Worm (Caenorhabditis elegans) whole organism, L1 larva: ENCODE measurements around the gene C35A5.6.
A peak's percentile ranks its signal among the peaks of the same experiment; 100 is the strongest.

Source experiments
- C04F5.9 ChIP-seq: sonication (generic microtip); optimal IDR thresholded peaks from 2 replicates; lab custom pipeline; 2016; ENCODE audit warnings: missing genetic modification characterization, missing compliant biosample characterization
- C16A3.4 ChIP-seq: fragments of 150-350 bp; optimal IDR thresholded peaks from 2 replicates; lab custom pipeline; 2014; ENCODE audit warnings: missing biosample characterization, missing genetic modification characterization
- C34B4.2 ChIP-seq: sonication (generic microtip); optimal IDR thresholded peaks from 2 replicates; lab custom pipeline; 2017; ENCODE audit warnings: mild to moderate bottlenecking, missing genetic modification characterization, missing compliant biosample characterization
- F16B12.6 ChIP-seq: fragments of 150-350 bp; optimal IDR thresholded peaks from 2 replicates; lab custom pipeline; 2014; ENCODE audit warnings: missing biosample characterization, missing genetic modification characterization
- aly-2 ChIP-seq: fragments of 150-350 bp; optimal IDR thresholded peaks from 2 replicates; lab custom pipeline; 2014; ENCODE audit warnings: missing biosample characterization, missing genetic modification characterization
- blmp-1 ChIP-seq: fragments of 150-350 bp; optimal IDR thresholded peaks from 2 replicates; lab custom pipeline; 2014; ENCODE audit warnings: missing biosample characterization, missing genetic modification characterization
- ceh-82 ChIP-seq, 3 experiments: fragments of 150-350 bp in 1 of 3; sonication (generic microtip) in 2 of 3; optimal IDR thresholded peaks; 2 replicates each; lab custom pipeline; 2014 to 2017; ENCODE audit warnings: missing biosample characterization in 3 of 3, missing genetic modification characterization in 3 of 3
- ceh-88 ChIP-seq: fragments of 200-800 bp; sonication (Bioruptor generic); IDR thresholded peaks from 2 replicates; pipeline ENCODE4 v1.3.6; 2022; ENCODE audit warnings: missing genetic modification characterization, missing compliant biosample characterization
- ceh-90 ChIP-seq: sonication (generic microtip); optimal IDR thresholded peaks from 2 replicates; lab custom pipeline; 2016; ENCODE audit warnings: missing genetic modification characterization, missing compliant biosample characterization
- dsc-1 ChIP-seq: sonication (generic microtip); optimal IDR thresholded peaks from 2 replicates; lab custom pipeline; 2016; ENCODE audit warnings: mild to moderate bottlenecking, missing genetic modification characterization, missing compliant biosample characterization
- efl-1 ChIP-seq, 4 experiments: fragments of 150-350 bp; optimal IDR thresholded peaks in 3 of 4; peaks in 1 of 4; 1 replicate in 1 of 4; 2 replicates in 3 of 4; lab custom pipeline; 2014; ENCODE audit warnings: missing biosample characterization in 2 of 4, missing genetic modification characterization in 2 of 4, missing genetic modification reagents in 2 of 4
- elt-3 ChIP-seq, 6 experiments: fragments of 150-350 bp in 1 of 6; sonication (generic microtip); optimal IDR thresholded peaks; 2 replicates each; lab custom pipeline; 2017 to 2018; ENCODE audit warnings: missing biosample characterization in 6 of 6, missing genetic modification characterization in 6 of 6, inconsistent platforms in 1 of 6
- grh-1 ChIP-seq: fragments of 200-800 bp; sonication (Bioruptor generic); IDR thresholded peaks from 2 replicates; pipeline ENCODE4 v1.3.6; 2022; ENCODE audit warnings: missing genetic modification reagents, missing genetic modification characterization, missing compliant biosample characterization
- hlh-4 ChIP-seq: sonication (generic microtip); optimal IDR thresholded peaks from 2 replicates; lab custom pipeline; 2016; ENCODE audit warnings: mild to moderate bottlenecking, missing genetic modification characterization, missing compliant biosample characterization
- hpl-2 ChIP-seq: fragments of 150-350 bp; optimal IDR thresholded peaks from 2 replicates; lab custom pipeline; 2014; ENCODE audit warnings: missing biosample characterization, missing genetic modification reagents, missing genetic modification characterization
- isw-1 ChIP-seq: fragments of 200-800 bp; sonication (Bioruptor generic); IDR thresholded peaks from 2 replicates; pipeline ENCODE4 v1.3.6; 2022; ENCODE audit warnings: missing genetic modification characterization, missing compliant biosample characterization
- lin-14 ChIP-seq: fragments of 200-800 bp; sonication (Bioruptor generic); optimal IDR thresholded peaks from 2 replicates; lab custom pipeline; 2018; ENCODE audit warnings: mild to moderate bottlenecking, missing genetic modification characterization, moderate library complexity, missing compliant biosample characterization
- lin-39 ChIP-seq: fragments of 150-350 bp; optimal IDR thresholded peaks from 2 replicates; lab custom pipeline; 2014; ENCODE audit warnings: missing biosample characterization, missing genetic modification reagents, missing genetic modification characterization
- lsy-2 ChIP-seq, 2 experiments: fragments of 150-350 bp; optimal IDR thresholded peaks; 2 replicates each; lab custom pipeline; 2014; ENCODE audit warnings: missing biosample characterization in 2 of 2, missing genetic modification characterization in 2 of 2
- mdl-1 ChIP-seq, 2 experiments: fragments of 150-350 bp; optimal IDR thresholded peaks; 2 replicates each; lab custom pipeline; 2014 to 2017; ENCODE audit warnings: missing biosample characterization in 2 of 2, missing genetic modification characterization in 2 of 2, inconsistent platforms in 1 of 2
- mep-1 ChIP-seq: fragments of 150-350 bp; optimal IDR thresholded peaks from 2 replicates; lab custom pipeline; 2014; ENCODE audit warnings: missing biosample characterization, missing genetic modification characterization
- nhr-11 ChIP-seq: fragments of 150-350 bp; optimal IDR thresholded peaks from 2 replicates; lab custom pipeline; 2014; ENCODE audit warnings: missing biosample characterization, missing genetic modification characterization
- nhr-12 ChIP-seq: sonication (generic microtip); optimal IDR thresholded peaks from 2 replicates; lab custom pipeline; 2017; ENCODE audit warnings: missing biosample characterization, missing genetic modification characterization
- nhr-19 ChIP-seq: fragments of 200-800 bp; sonication (Bioruptor generic); conservative IDR thresholded peaks from 2 replicates; pipeline ENCODE4 v1.3.6; 2022; ENCODE audit warnings: missing genetic modification characterization, missing compliant biosample characterization
- nhr-20 ChIP-seq: sonication (generic microtip); optimal IDR thresholded peaks from 2 replicates; lab custom pipeline; 2016; ENCODE audit warnings: mild to moderate bottlenecking, missing genetic modification characterization, missing compliant biosample characterization
- nhr-71 ChIP-seq: sonication (generic microtip); optimal IDR thresholded peaks from 2 replicates; lab custom pipeline; 2016; ENCODE audit warnings: mild to moderate bottlenecking, missing genetic modification characterization, moderate library complexity, missing compliant biosample characterization
- nhr-85 ChIP-seq: sonication (generic microtip); peaks from one replicate; lab custom pipeline; 2016; ENCODE audit warnings: missing genetic modification characterization, inconsistent platforms, missing compliant biosample characterization
- nhr-90 ChIP-seq: sonication (generic microtip); optimal IDR thresholded peaks from 2 replicates; lab custom pipeline; 2016; ENCODE audit warnings: mild to moderate bottlenecking, missing genetic modification characterization, missing compliant biosample characterization; ENCODE audit not compliant: poor library complexity
- pax-3 ChIP-seq: fragments of 200-800 bp; sonication (Bioruptor generic); optimal IDR thresholded peaks from 2 replicates; lab custom pipeline; 2018; ENCODE audit warnings: mild to moderate bottlenecking, missing genetic modification characterization, moderate library complexity, missing compliant biosample characterization
- rnt-1 ChIP-seq: sonication (generic microtip); optimal IDR thresholded peaks from 2 replicates; lab custom pipeline; 2016; ENCODE audit warnings: mild to moderate bottlenecking, missing genetic modification characterization, moderate library complexity, missing compliant biosample characterization
- skn-1 ChIP-seq: fragments of 150-350 bp; optimal IDR thresholded peaks from 2 replicates; lab custom pipeline; 2014; ENCODE audit warnings: missing biosample characterization, missing genetic modification characterization
- snpc-4 ChIP-seq: fragments of 150-350 bp; optimal IDR thresholded peaks from 2 replicates; lab custom pipeline; 2014; ENCODE audit warnings: missing biosample characterization, missing genetic modification characterization
- snu-23 ChIP-seq: sonication (generic microtip); optimal IDR thresholded peaks from 2 replicates; lab custom pipeline; 2016; ENCODE audit warnings: missing genetic modification characterization, missing compliant biosample characterization
- sptf-1 ChIP-seq: fragments of 150-350 bp; optimal IDR thresholded peaks from 2 replicates; lab custom pipeline; 2014; ENCODE audit warnings: missing biosample characterization, missing genetic modification characterization
- sup-37 ChIP-seq: fragments of 200-800 bp; sonication (Bioruptor generic); optimal IDR thresholded peaks from 2 replicates; lab custom pipeline; 2018; ENCODE audit warnings: mild to moderate bottlenecking, missing genetic modification characterization, missing compliant biosample characterization
- tbx-2 ChIP-seq: sonication (generic microtip); optimal IDR thresholded peaks from 2 replicates; lab custom pipeline; 2016; ENCODE audit warnings: missing genetic modification characterization, missing compliant biosample characterization
- tlp-1 ChIP-seq: fragments of 150-350 bp; optimal IDR thresholded peaks from 2 replicates; lab custom pipeline; 2014; ENCODE audit warnings: missing biosample characterization, missing genetic modification characterization
- unc-130 ChIP-seq: fragments of 150-350 bp; optimal IDR thresholded peaks from 2 replicates; lab custom pipeline; 2017; ENCODE audit warnings: missing biosample characterization, missing genetic modification characterization, inconsistent platforms
- unc-86 ChIP-seq: sonication (generic microtip); optimal IDR thresholded peaks from 2 replicates; lab custom pipeline; 2016; ENCODE audit warnings: missing genetic modification characterization, missing compliant biosample characterization
- zip-4 ChIP-seq: fragments of 200-800 bp; sonication (Bioruptor generic); optimal IDR thresholded peaks from 2 replicates; lab custom pipeline; 2018; ENCODE audit warnings: mild to moderate bottlenecking, missing genetic modification characterization, moderate library complexity, missing compliant biosample characterization

The C35A5.6 gene

ce11 chrV:10508855-10509254 is at the start of gene C35A5.6:
TSS of gene C35A5.6 (plus strand) at chrV:10509137.
- peak; percentile 4 for TF ChIP-seq skn-1 (tag; lab: Kevin White, UChicago)
- peak; percentile 5 for TF ChIP-seq nhr-20 (tag; lab: Kevin White, UChicago)
- peak; percentile 20 for TF ChIP-seq nhr-71 (tag; lab: Kevin White, UChicago)
- no peak for TF ChIP-seq aly-2 (tag; lab: Kevin White, UChicago)
- TF ChIP-seq blmp-1 (tag; lab: Kevin White, UChicago): peak; percentile 30
- TF ChIP-seq rnt-1 (tag; lab: Kevin White, UChicago): peak; percentile 22
- peak; percentile 30 for TF ChIP-seq lin-14
- TF ChIP-seq nhr-85: no peak
- no peak for TF ChIP-seq F16B12.6 (tag; lab: Kevin White, UChicago)
- no peak for TF ChIP-seq ceh-88 (GFP tag; lab: Robert Waterston, UW)

ce11 chrV:10460685-10461084 is 48.3 kb upstream of the C35A5.6 start:
- TF ChIP-seq blmp-1 (tag; lab: Kevin White, UChicago) (peak; percentile 70), hlh-4 (no peak), nhr-11 (no peak), efl-1 (optimal IDR thresholded peaks at IDR 0.05; lab: Kevin White, UChicago) (no peak), efl-1 (GFP tag; optimal IDR thresholded peaks at IDR 0.05 in 1 of 2; lab: Kevin White, UChicago) (no peak), tlp-1 (no peak), sup-37 (GFP tag; lab: Kevin White, UChicago) (no peak), grh-1 (GFP tag; lab: Robert Waterston, UW) (peak; percentile 24; the same call in 1 of the 2 replicates), F16B12.6 (tag; lab: Kevin White, UChicago) (no peak), hpl-2 (GFP tag; lab: Kevin White, UChicago) (no peak), nhr-19 (GFP tag; lab: Robert Waterston, UW) (no peak; the same call in 1 of the 2 replicates), ceh-90 (tag; lab: Kevin White, UChicago) (no peak), C34B4.2 (tag; lab: Kevin White, UChicago) (no peak), pax-3 (no peak), C16A3.4 (tag; lab: Kevin White, UChicago) (no peak), dsc-1 (tag; lab: Kevin White, UChicago) (no peak), nhr-71 (tag; lab: Kevin White, UChicago) (peak; percentile 37), ceh-82 (tag; optimal IDR thresholded peaks at IDR 0.05; lab: Kevin White, UChicago) (no peak), snpc-4 (no peak), lin-14 (peak; percentile 74), lin-39 (tag; lab: Kevin White, UChicago) (no peak), snu-23 (GFP tag; lab: Kevin White, UChicago) (peak; percentile 30), unc-86 (tag; lab: Kevin White, UChicago) (no peak), isw-1 (GFP tag; lab: Robert Waterston, UW) (no peak), nhr-20 (tag; lab: Kevin White, UChicago) (peak; percentile 31), nhr-90 (no peak), zip-4 (GFP tag; lab: Kevin White, UChicago) (no peak), C04F5.9 (no peak), mep-1 (tag; lab: Kevin White, UChicago) (no peak), sptf-1 (tag; lab: Kevin White, UChicago) (no peak), nhr-12 (tag; lab: Kevin White, UChicago) (no peak), rnt-1 (tag; lab: Kevin White, UChicago) (no peak), elt-3 (tag; optimal IDR thresholded peaks at IDR 0.05; lab: Kevin White, UChicago) (peak in 3 of 6 experiments; percentile 25 to 86 (median 69)), lsy-2 (tag; optimal IDR thresholded peaks at IDR 0.05; lab: Kevin White, UChicago) (peak in 1 of 2 experiments; percentile 29), tbx-2 (tag; lab: Kevin White, UChicago) (no peak), nhr-85 (peak; percentile 90), mdl-1 (tag; optimal IDR thresholded peaks at IDR 0.05; lab: Kevin White, UChicago) (no peak)

- TF ChIP-seq nhr-85: peak; percentile 32
- TF ChIP-seq unc-130 (tag; lab: Kevin White, UChicago): no peak
- TF ChIP-seq, all 84 proteins: peak for 1
Observed at ce11 chrV:10462066-10462465, 46.9 kb upstream of the C35A5.6 start, which contains the start of gene chw-1. TSS of gene chw-1 (plus strand) at chrV:10462282.
